Worm (Caenorhabditis elegans): Measurements from ENCODE around the gene ZK1307.4.

Gene ZK1307.4

ce11 chrII:9604063-9604462, 47.5 kb downstream of the ZK1307.4 start:
- TF ChIP-seq unc-62 (GFP tag; optimal IDR thresholded peaks at IDR 0.05): no peak

ce11 chrII:9603419-9603818, 48.2 kb downstream of the ZK1307.4 start:
- TF ChIP-seq unc-62 (GFP tag; optimal IDR thresholded peaks at IDR 0.05): no peak

- no peak for TF ChIP-seq unc-62 (GFP tag; optimal IDR thresholded peaks at IDR 0.05)
These were observed 49.0 kb downstream of the ZK1307.4 start for ce11 chrII:9602566-9602965.

ce11 chrII:9601679-9602078, 49.9 kb downstream of the ZK1307.4 start:
- TF ChIP-seq unc-62 (GFP tag; optimal IDR thresholded peaks at IDR 0.05): no peak

- no peak for TF ChIP-seq unc-62 (GFP tag; optimal IDR thresholded peaks at IDR 0.05)
These were observed 50.5 kb downstream of the ZK1307.4 start for ce11 chrII:9601069-9601468.

Measured in whole organism, dauer.